Fruit fly (Drosophila melanogaster) whole organism, wandering third instar larva: ENCODE data around the gene CG17026.
A peak's percentile ranks its signal among the peaks of the same experiment; 100 is the strongest.

ENCODE experiments used
- Abd-B ChIP-seq: fragments of >200 bp; optimal IDR thresholded peaks from 2 replicates; lab custom pipeline; 2017; ENCODE audit warnings: missing biosample characterization, missing genetic modification characterization
- CG32264 ChIP-seq: fragments of 200-800 bp; sonication (Bioruptor generic); optimal IDR thresholded peaks from 2 replicates; lab custom pipeline; 2016; ENCODE audit warnings: missing biosample characterization, missing genetic modification characterization
- CG9705 ChIP-seq: fragments of 200-800 bp; sonication (Bioruptor generic); optimal IDR thresholded peaks from 2 replicates; lab custom pipeline; 2018; ENCODE audit warnings: missing biosample characterization, mild to moderate bottlenecking, missing genetic modification characterization
- CrebA ChIP-seq: fragments of 200-800 bp; sonication (Bioruptor generic); optimal IDR thresholded peaks from 2 replicates; lab custom pipeline; 2016; ENCODE audit warnings: missing biosample characterization, mild to moderate bottlenecking, missing genetic modification characterization, borderline replicate concordance
- Dfd ChIP-seq: fragments of >200 bp; optimal IDR thresholded peaks from 2 replicates; lab custom pipeline; 2017; ENCODE audit warnings: missing biosample characterization, missing genetic modification characterization
- Dif ChIP-seq: fragments of 200-275, 200-300 bp; sonication (Bioruptor generic); optimal IDR thresholded peaks from 2 replicates; lab custom pipeline; 2018; ENCODE audit warnings: missing biosample characterization, missing genetic modification characterization; ENCODE audit not compliant: partially characterized antibody
- GATAd ChIP-seq: sonication (Bioruptor generic); optimal IDR thresholded peaks from 2 replicates; lab custom pipeline; 2016; ENCODE audit warnings: missing biosample characterization, missing genetic modification characterization
- HLH106 ChIP-seq: fragments of 200-800 bp; optimal IDR thresholded peaks from 3 replicates; lab custom pipeline; 2019; ENCODE audit warnings: missing biosample characterization, mild to moderate bottlenecking, missing genetic modification characterization, moderate library complexity
- Hnf4 ChIP-seq: fragments of 200-800 bp; sonication (Bioruptor generic); optimal IDR thresholded peaks from 2 replicates; lab custom pipeline; 2016; ENCODE audit warnings: missing biosample characterization, mild to moderate bottlenecking, missing genetic modification characterization
- Hr83 ChIP-seq: fragments of 200-300 bp; sonication (Bioruptor generic); optimal IDR thresholded peaks from 2 replicates; lab custom pipeline; 2016; ENCODE audit warnings: missing biosample characterization, mild to moderate bottlenecking, missing genetic modification characterization, moderate library complexity; ENCODE audit not compliant: poor library complexity, severe bottlenecking
- Jra ChIP-seq: sonication (Bioruptor generic); optimal IDR thresholded peaks from 2 replicates; lab custom pipeline; 2016; ENCODE audit warnings: missing biosample characterization, missing genetic modification characterization
- Mio ChIP-seq: sonication (Bioruptor generic); optimal IDR thresholded peaks from 2 replicates; lab custom pipeline; 2016; ENCODE audit warnings: missing biosample characterization, missing genetic modification characterization
- Myc ChIP-seq: fragments of >200 bp; optimal IDR thresholded peaks from 2 replicates; lab custom pipeline; 2017
- OdsH ChIP-seq: fragments of 200-800 bp; sonication (Bioruptor generic); optimal IDR thresholded peaks from 2 replicates; lab custom pipeline; 2016; ENCODE audit warnings: missing biosample characterization, mild to moderate bottlenecking, missing genetic modification characterization
- Rel ChIP-seq, 2 experiments: fragments of 200-800 bp; sonication (Bioruptor generic) in 1 of 2; optimal IDR thresholded peaks; 2 replicates in 1 of 2; 3 replicates in 1 of 2; lab custom pipeline; 2016 to 2019; ENCODE audit warnings: mild to moderate bottlenecking in 2 of 2, missing biosample characterization in 2 of 2, missing genetic modification characterization in 2 of 2, moderate library complexity in 1 of 2
- Sp1 ChIP-seq: fragments of 200-800 bp; sonication (Bioruptor generic); optimal IDR thresholded peaks from 3 replicates; lab custom pipeline; 2019; ENCODE audit warnings: missing biosample characterization, mild to moderate bottlenecking, missing genetic modification characterization, moderate library complexity
- Vsx2 ChIP-seq: fragments of 200-300, 225-300 bp; sonication (Bioruptor generic); optimal IDR thresholded peaks from 2 replicates; lab custom pipeline; 2018; ENCODE audit warnings: missing biosample characterization, missing genetic modification characterization; ENCODE audit not compliant: partially characterized antibody
- br ChIP-seq: fragments of 200-800 bp; sonication (Bioruptor generic); optimal IDR thresholded peaks from 2 replicates; lab custom pipeline; 2016; ENCODE audit warnings: missing biosample characterization, missing genetic modification characterization
- brk ChIP-seq: fragments of 200-800 bp; sonication (Bioruptor generic); optimal IDR thresholded peaks from 2 replicates; lab custom pipeline; 2016; ENCODE audit warnings: missing biosample characterization, mild to moderate bottlenecking, missing genetic modification characterization
- dl ChIP-seq, 2 experiments: fragments of 175-275, 200-275 bp in 1 of 2; fragments of 200-275 bp in 1 of 2; sonication (Bioruptor generic); optimal IDR thresholded peaks; lab custom pipeline; 2018; ENCODE audit warnings: mild to moderate bottlenecking in 2 of 2, missing biosample characterization in 2 of 2, missing genetic modification characterization in 2 of 2, moderate library complexity in 2 of 2; ENCODE audit not compliant: partially characterized antibody in 2 of 2, insufficient read depth in 1 of 2
- dmrt93B ChIP-seq: fragments of 200-800 bp; sonication (Bioruptor generic); optimal IDR thresholded peaks from 2 replicates; lab custom pipeline; 2018; ENCODE audit warnings: missing biosample characterization, mild to moderate bottlenecking, missing genetic modification characterization
- dsf ChIP-seq: sonication (Bioruptor generic); optimal IDR thresholded peaks from 2 replicates; lab custom pipeline; 2016; ENCODE audit warnings: missing biosample characterization, missing genetic modification characterization, borderline replicate concordance
- ey ChIP-seq: fragments of 200-800 bp; sonication (Bioruptor generic); optimal IDR thresholded peaks from 2 replicates; lab custom pipeline; 2016; ENCODE audit warnings: missing biosample characterization, missing genetic modification characterization
- foxo ChIP-seq, 2 experiments: fragments of 200-800 bp; sonication (Bioruptor generic); optimal IDR thresholded peaks; 2 replicates in 1 of 2; 3 replicates in 1 of 2; lab custom pipeline; 2016 to 2017; ENCODE audit warnings: missing biosample characterization in 2 of 2, missing genetic modification characterization in 2 of 2
- fru ChIP-seq: fragments of 200-800 bp; sonication (Bioruptor generic); optimal IDR thresholded peaks from 3 replicates; lab custom pipeline; 2016; ENCODE audit warnings: missing biosample characterization, mild to moderate bottlenecking, missing genetic modification characterization
- h ChIP-seq: fragments of 200-800 bp; sonication (Bioruptor generic); optimal IDR thresholded peaks from 3 replicates; lab custom pipeline; 2016; ENCODE audit warnings: missing biosample characterization, mild to moderate bottlenecking, missing genetic modification characterization
- jim ChIP-seq: fragments of 175-275, 200-325 bp; sonication (Bioruptor generic); optimal IDR thresholded peaks from 2 replicates; lab custom pipeline; 2016; ENCODE audit warnings: missing biosample characterization, mild to moderate bottlenecking, missing genetic modification characterization
- lola ChIP-seq: fragments of >200 bp; optimal IDR thresholded peaks from 2 replicates; lab custom pipeline; 2017; ENCODE audit warnings: missing biosample characterization, missing genetic modification characterization
- pan ChIP-seq: fragments of >200 bp; optimal IDR thresholded peaks from 2 replicates; lab custom pipeline; 2017
- psq ChIP-seq: fragments of 200-800 bp; sonication (Bioruptor generic); optimal IDR thresholded peaks from 3 replicates; lab custom pipeline; 2017; ENCODE audit warnings: missing biosample characterization, mild to moderate bottlenecking, missing genetic modification characterization, moderate library complexity
- rgr ChIP-seq: fragments of 200-800 bp; sonication (Bioruptor generic); optimal IDR thresholded peaks from 3 replicates; lab custom pipeline; 2016; ENCODE audit warnings: missing biosample characterization, mild to moderate bottlenecking, missing genetic modification characterization
- sage ChIP-seq: fragments of 200-800 bp; sonication (Bioruptor generic); optimal IDR thresholded peaks from 2 replicates; lab custom pipeline; 2016; ENCODE audit warnings: missing biosample characterization, mild to moderate bottlenecking, missing genetic modification characterization
- tai ChIP-seq: sonication (Bioruptor generic); optimal IDR thresholded peaks from 2 replicates; lab custom pipeline; 2016; ENCODE audit warnings: missing biosample characterization, missing genetic modification characterization
- usp ChIP-seq: fragments of >200 bp; optimal IDR thresholded peaks from 2 replicates; lab custom pipeline; 2017; ENCODE audit warnings: missing biosample characterization, missing genetic modification characterization
- woc ChIP-seq: sonication (Bioruptor generic); optimal IDR thresholded peaks from 2 replicates; lab custom pipeline; 2016; ENCODE audit warnings: missing biosample characterization, mild to moderate bottlenecking, missing genetic modification characterization

The CG17026 gene

dm6 chr3L:15976758-15977157, 1.6 kb downstream of the CG17026 start, which contains the start of gene CG17029:
Gene CG17029, plus strand, starts transcription at chr3L:15976870.
- TF ChIP-seq CG9705 (GFP tag; lab: Kevin White, UChicago), result no peak
- no peak for TF ChIP-seq dmrt93B
- no peak for TF ChIP-seq dl (GFP tag; optimal IDR thresholded peaks at IDR 0.05; lab: Kevin White, UChicago; ENCODE audit: insufficient read depth in 1 of 2, partially characterized antibody in 2 of 2)
- TF ChIP-seq, all 38 proteins: peak for 0

DNA sequence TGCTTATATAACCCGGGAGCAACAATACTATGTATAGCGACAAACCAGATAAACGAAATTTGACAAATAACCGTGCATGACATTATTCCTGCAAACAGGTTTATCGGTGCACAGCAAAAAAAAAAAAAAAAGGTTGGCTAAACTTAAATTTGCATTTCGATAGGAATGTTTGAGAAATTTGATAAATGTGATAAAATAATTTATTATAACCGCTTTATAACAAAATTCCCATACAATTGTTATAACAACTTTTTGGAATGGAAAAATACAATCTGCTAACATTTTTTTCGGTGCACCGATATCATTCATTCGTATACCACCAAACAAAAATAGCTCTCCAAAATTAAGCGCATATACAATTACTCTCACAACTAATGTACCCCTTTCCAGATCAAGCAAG, 2.4 kb downstream of the CG17026 start:
- TF ChIP-seq foxo (GFP tag; optimal IDR thresholded peaks at IDR 0.05; lab: Kevin White, UChicago) (peak; percentile 15 to 86), fru (GFP tag; lab: Kevin White, UChicago) (peak; percentile 79), br (GFP tag; lab: Kevin White, UChicago) (peak; percentile 69), Mio (no peak), ey (GFP tag; lab: Kevin White, UChicago) (peak; percentile 85), HLH106 (tag; lab: Kevin White, UChicago) (peak; percentile 80), lola (GFP tag; lab: Kevin White, UChicago) (no peak), Hr83 (GFP tag; lab: Kevin White, UChicago) (no peak), OdsH (peak; percentile 87), psq (GFP tag; lab: Kevin White, UChicago) (peak; percentile 63), Sp1 (peak; percentile 70), rgr (peak; percentile 88), Rel (GFP tag; optimal IDR thresholded peaks at IDR 0.05; lab: Kevin White, UChicago) (no peak), Rel (tag; optimal IDR thresholded peaks at IDR 0.05; lab: Kevin White, UChicago) (peak; percentile 36), h (peak; percentile 93)

dm6 chr3L:15978224-15978623, 3.1 kb downstream of the CG17026 start, which contains the start of gene CG17028:
Gene CG17028, plus strand, starts transcription at chr3L:15978524.
- no peak for TF ChIP-seq Hnf4
- no peak for TF ChIP-seq CG9705 (GFP tag; lab: Kevin White, UChicago)
- no peak for TF ChIP-seq dsf (GFP tag; lab: Kevin White, UChicago)
- TF ChIP-seq h, result no peak
- no peak for TF ChIP-seq Rel (GFP tag; optimal IDR thresholded peaks at IDR 0.05; lab: Kevin White, UChicago)
- TF ChIP-seq Rel (tag; optimal IDR thresholded peaks at IDR 0.05; lab: Kevin White, UChicago), result no peak
- no peak for TF ChIP-seq woc (GFP tag; lab: Kevin White, UChicago)
- TF ChIP-seq psq (GFP tag; lab: Kevin White, UChicago), result no peak
- no peak for TF ChIP-seq usp (GFP tag; lab: Kevin White, UChicago)
- TF ChIP-seq CG32264 (GFP tag; lab: Kevin White, UChicago), result no peak
- no peak for TF ChIP-seq Vsx2 (GFP tag; lab: Kevin White, UChicago)
- no peak for TF ChIP-seq Mio
- no peak for TF ChIP-seq foxo (GFP tag; optimal IDR thresholded peaks at IDR 0.05; lab: Kevin White, UChicago)
- TF ChIP-seq br (GFP tag; lab: Kevin White, UChicago), result no peak
- no peak for TF ChIP-seq pan
- TF ChIP-seq sage (GFP tag; lab: Kevin White, UChicago), result no peak
- TF ChIP-seq Abd-B, result no peak

- TF ChIP-seq Rel (GFP tag; optimal IDR thresholded peaks at IDR 0.05; lab: Kevin White, UChicago) (no peak), Rel (tag; optimal IDR thresholded peaks at IDR 0.05; lab: Kevin White, UChicago) (peak; percentile 26), dl (GFP tag; optimal IDR thresholded peaks at IDR 0.05; lab: Kevin White, UChicago; ENCODE audit: insufficient read depth in 1 of 2, partially characterized antibody in 2 of 2) (no peak), CrebA (GFP tag; lab: Kevin White, UChicago) (no peak), Sp1 (no peak), h (no peak), sage (GFP tag; lab: Kevin White, UChicago) (no peak), Jra (no peak), Hnf4 (no peak), CG32264 (GFP tag; lab: Kevin White, UChicago) (no peak), Mio (no peak), tai (GFP tag; lab: Kevin White, UChicago) (no peak), HLH106 (tag; lab: Kevin White, UChicago) (no peak), lola (GFP tag; lab: Kevin White, UChicago) (no peak), rgr (no peak), Hr83 (GFP tag; lab: Kevin White, UChicago) (peak; percentile 9)
These were observed 4.1 kb downstream of the CG17026 start for dm6 chr3L:15979240-15979639.

- TF ChIP-seq usp (GFP tag; lab: Kevin White, UChicago) (no peak), woc (GFP tag; lab: Kevin White, UChicago) (no peak), brk (GFP tag; lab: Kevin White, UChicago) (no peak), Sp1 (no peak), dsf (GFP tag; lab: Kevin White, UChicago) (no peak), lola (GFP tag; lab: Kevin White, UChicago) (no peak), jim (GFP tag; lab: Kevin White, UChicago) (no peak), HLH106 (tag; lab: Kevin White, UChicago) (no peak), sage (GFP tag; lab: Kevin White, UChicago) (no peak), Myc (lab: Kevin White, UChicago) (no peak), psq (GFP tag; lab: Kevin White, UChicago) (no peak), dmrt93B (no peak), CG32264 (GFP tag; lab: Kevin White, UChicago) (no peak), GATAd (GFP tag; lab: Kevin White, UChicago) (no peak), tai (GFP tag; lab: Kevin White, UChicago) (no peak), Dif (GFP tag; lab: Kevin White, UChicago) (no peak), Dfd (GFP tag; lab: Kevin White, UChicago) (no peak), Mio (no peak), br (GFP tag; lab: Kevin White, UChicago) (no peak), Rel (GFP tag; optimal IDR thresholded peaks at IDR 0.05; lab: Kevin White, UChicago) (no peak), Rel (tag; optimal IDR thresholded peaks at IDR 0.05; lab: Kevin White, UChicago) (no peak)
These were observed 4.7 kb downstream of the CG17026 start, which contains the start of gene CG17027 for dm6 chr3L:15979912-15980311. Gene CG17027, plus strand, starts transcription at chr3L:15980100.
